Fruit fly (Drosophila melanogaster): ENCODE results near the gene koko.

The koko gene

DNA sequence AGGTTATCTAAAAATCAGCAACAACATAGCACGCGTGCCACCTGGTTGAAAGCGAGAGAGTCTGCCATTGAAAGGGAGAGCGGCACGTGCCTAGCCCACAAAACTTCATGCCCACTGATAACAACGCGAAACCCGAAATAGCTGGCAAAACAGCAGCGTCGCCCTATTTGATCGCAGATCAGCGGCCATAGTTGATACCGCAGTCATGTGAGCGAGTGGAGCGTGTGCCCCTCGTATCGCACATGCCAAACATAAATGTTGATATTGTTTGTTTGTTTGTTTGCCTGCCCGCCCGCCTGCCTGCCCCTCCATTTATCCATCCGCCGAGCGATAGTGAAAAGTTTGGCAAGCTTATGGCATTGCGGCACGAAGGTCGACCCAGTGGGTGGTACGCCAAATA, 30.1 kb downstream of the koko start:
- peak; percentile 50 for TF ChIP-seq svp (GFP tag)
- TF ChIP-seq fkh (GFP tag; optimal IDR thresholded peaks at IDR 0.05), result peak; percentile 84
- no peak for TF ChIP-seq Eip93F (GFP tag; optimal IDR thresholded peaks at IDR 0.05)
- no peak for TF ChIP-seq ss (GFP tag; optimal IDR thresholded peaks at IDR 0.05)

DNA sequence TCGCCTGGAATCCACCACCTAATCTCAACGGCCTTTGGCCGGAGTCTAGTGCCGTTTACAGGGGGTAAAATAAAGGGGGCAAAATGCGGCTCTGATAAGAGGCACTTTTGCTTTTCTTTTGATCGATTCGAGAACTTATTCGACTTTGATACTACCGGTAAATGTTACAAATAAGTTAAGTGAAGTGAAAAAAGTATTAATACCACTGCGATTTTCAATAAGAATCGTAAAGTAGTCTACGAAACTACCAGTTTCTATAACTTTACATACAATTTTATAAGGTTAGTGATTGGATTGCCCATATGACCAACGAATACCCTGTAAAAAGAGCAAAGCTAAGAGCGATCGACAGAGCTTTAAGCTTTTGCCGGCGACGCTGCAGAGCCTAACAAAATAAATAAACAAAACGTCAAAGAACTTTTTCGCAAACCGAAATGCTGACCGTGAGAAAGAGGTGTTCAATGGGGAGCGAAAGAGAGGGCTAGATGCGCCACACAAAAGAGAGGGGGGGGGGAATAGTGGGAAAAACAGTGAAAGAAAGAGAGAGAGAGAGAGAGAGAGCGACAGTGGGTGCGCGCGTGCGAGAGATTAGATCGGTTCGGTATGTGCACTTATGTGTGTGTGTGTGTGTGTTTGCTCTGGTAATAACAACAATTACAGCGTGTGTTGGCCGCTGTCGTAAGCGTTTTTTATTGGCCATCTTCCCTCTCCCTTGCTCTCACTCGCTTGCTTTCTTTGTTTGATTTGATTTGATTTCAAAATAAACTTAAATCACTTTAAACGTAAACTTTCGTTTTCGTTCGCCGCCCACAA, 33.9 kb downstream of the koko start:
- TF ChIP-seq CG11762 (GFP tag; optimal IDR thresholded peaks at IDR 0.05; ENCODE audit: insufficient read depth) (peak; percentile 64), eg (GFP tag; IDR thresholded peaks at IDR 0.05) (peak; percentile 78), Eip78C (GFP tag) (peak; percentile 93), Sox14 (GFP tag; optimal IDR thresholded peaks at IDR 0.05) (peak; percentile 59), Sox15 (GFP tag; optimal IDR thresholded peaks at IDR 0.05) (peak; percentile 50), CG34406 (GFP tag; optimal IDR thresholded peaks at IDR 0.05) (peak; percentile 64), spab (GFP tag; optimal IDR thresholded peaks at IDR 0.05) (peak; percentile 63), ss (GFP tag; optimal IDR thresholded peaks at IDR 0.05) (no peak), dsx (GFP tag; optimal IDR thresholded peaks at IDR 0.05; ENCODE audit: poor library complexity, severe bottlenecking) (peak; percentile 24), fkh (GFP tag; optimal IDR thresholded peaks at IDR 0.05) (peak; percentile 91), CG6808 (GFP tag; optimal IDR thresholded peaks at IDR 0.05) (peak; percentile 58), Blimp-1 (GFP tag; optimal IDR thresholded peaks at IDR 0.05) (no peak), CG1621 (tag; optimal IDR thresholded peaks at IDR 0.05) (no peak), achi (GFP tag; optimal IDR thresholded peaks at IDR 0.05) (peak; percentile 72), net (GFP tag; optimal IDR thresholded peaks at IDR 0.05) (peak; percentile 83), CG8632 (GFP tag; optimal IDR thresholded peaks at IDR 0.05) (peak; percentile 64), pdm3 (GFP tag; optimal IDR thresholded peaks at IDR 0.05) (peak; percentile 81), CG15336 (GFP tag; IDR thresholded peaks at IDR 0.05) (peak; percentile 81), Eip93F (GFP tag; optimal IDR thresholded peaks at IDR 0.05) (no peak), Lpt (GFP tag; optimal IDR thresholded peaks at IDR 0.05) (peak; percentile 83), esn (GFP tag; optimal IDR thresholded peaks at IDR 0.05) (peak; percentile 73), CG11902 (GFP tag; optimal IDR thresholded peaks at IDR 0.05) (peak; percentile 57), Hr4 (GFP tag; optimal IDR thresholded peaks at IDR 0.05) (peak; percentile 83), CG10631 (GFP tag; optimal IDR thresholded peaks at IDR 0.05) (peak; percentile 67), CG8119 (GFP tag; IDR thresholded peaks at IDR 0.05) (peak; percentile 77), CG11294 (GFP tag; IDR thresholded peaks at IDR 0.05) (peak; percentile 65), lz (GFP tag; optimal IDR thresholded peaks at IDR 0.05) (peak; percentile 77), Sox102F (GFP tag; optimal IDR thresholded peaks at IDR 0.05) (peak; percentile 67), Ets21C (GFP tag; optimal IDR thresholded peaks at IDR 0.05) (peak; percentile 55), acj6 (GFP tag; optimal IDR thresholded peaks at IDR 0.05) (peak; percentile 76), CG31627 (GFP tag; optimal IDR thresholded peaks at IDR 0.05) (peak; percentile 73), CG32006 (GFP tag; optimal IDR thresholded peaks at IDR 0.05) (peak; percentile 88), Met (GFP tag; optimal IDR thresholded peaks at IDR 0.05) (peak; percentile 73), dac (GFP tag; optimal IDR thresholded peaks at IDR 0.05) (peak; percentile 19), Hr38 (GFP tag; optimal IDR thresholded peaks at IDR 0.05) (no peak), CG6792 (GFP tag; optimal IDR thresholded peaks at IDR 0.05) (peak; percentile 63), CG7368 (GFP tag; optimal IDR thresholded peaks at IDR 0.05) (peak; percentile 76), CG3032 (tag; optimal IDR thresholded peaks at IDR 0.05) (no peak), Hr39 (GFP tag; optimal IDR thresholded peaks at IDR 0.05) (peak; percentile 81), Gug (GFP tag; IDR thresholded peaks at IDR 0.05) (peak; percentile 67), OdsH (GFP tag; optimal IDR thresholded peaks at IDR 0.05) (peak; percentile 74), CG3919 (GFP tag; optimal IDR thresholded peaks at IDR 0.05) (peak; percentile 76), CG16779 (tag; optimal IDR thresholded peaks at IDR 0.05) (peak; percentile 34), CG8319 (GFP tag; optimal IDR thresholded peaks at IDR 0.05) (peak; percentile 66), Smox (GFP tag; optimal IDR thresholded peaks at IDR 0.05) (peak; percentile 72), cyc (GFP tag; optimal IDR thresholded peaks at IDR 0.05) (peak; percentile 83), fd59A (GFP tag; optimal IDR thresholded peaks at IDR 0.05) (peak; percentile 21)
